Worm (Caenorhabditis elegans): ENCODE measurements around the gene Y51B9A.8.

DNA sequence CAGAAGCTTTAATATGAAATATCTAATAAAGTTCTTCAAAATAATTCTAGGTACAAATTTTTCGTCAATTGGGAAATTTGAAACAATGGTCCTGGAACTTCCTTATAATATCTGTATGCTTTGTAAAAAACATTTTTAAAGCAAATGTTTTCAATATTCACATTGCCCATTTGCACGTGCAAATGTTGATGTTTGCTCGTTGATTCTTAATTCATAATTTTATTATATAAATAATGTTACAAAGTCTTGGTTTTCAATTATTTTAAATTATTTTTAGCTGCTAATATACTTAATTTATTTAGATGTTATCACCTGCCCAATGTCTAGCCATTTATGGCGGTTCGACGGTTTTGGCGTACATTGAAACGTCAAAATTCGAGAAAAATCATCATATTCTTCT, 23.3 kb downstream of the Y51B9A.8 start, which contains the start of gene M176.11:
- TF ChIP-seq ceh-43 (GFP tag; optimal IDR thresholded peaks at IDR 0.05) = no peak
- TF ChIP-seq unc-62 (GFP tag; optimal IDR thresholded peaks at IDR 0.05) = no peak
- no peak for TF ChIP-seq ces-1 (GFP tag; optimal IDR thresholded peaks at IDR 0.05)
- TF ChIP-seq pha-4 (tag; optimal IDR thresholded peaks at IDR 0.05) = no peak
- no peak for TF ChIP-seq M03D4.4 (tag; optimal IDR thresholded peaks at IDR 0.05)
- TF ChIP-seq blmp-1 (tag; optimal IDR thresholded peaks at IDR 0.05) = no peak
